Worm (Caenorhabditis elegans): ENCODE results near the gene K05F1.14.

- TF ChIP-seq skn-1 (tag; optimal IDR thresholded peaks at IDR 0.05): no peak
- no peak for TF ChIP-seq ceh-82 (tag; optimal IDR thresholded peaks at IDR 0.05)
- no peak for TF ChIP-seq elt-3 (tag; optimal IDR thresholded peaks at IDR 0.05)
- TF ChIP-seq jun-1 (tag; optimal IDR thresholded peaks at IDR 0.05): no peak
- no peak for TF ChIP-seq unc-30 (tag; optimal IDR thresholded peaks at IDR 0.05)
- no peak for TF ChIP-seq ztf-11 (tag; optimal IDR thresholded peaks at IDR 0.05)
- no peak for TF ChIP-seq fkh-10 (GFP tag; optimal IDR thresholded peaks at IDR 0.05)
- no peak for TF ChIP-seq ceh-88 (GFP tag; IDR thresholded peaks at IDR 0.05)
- no peak for TF ChIP-seq lin-13 (GFP tag; optimal IDR thresholded peaks at IDR 0.05)
- TF ChIP-seq nhr-28 (tag; optimal IDR thresholded peaks at IDR 0.05): no peak
- no peak for TF ChIP-seq sptf-1 (tag; optimal IDR thresholded peaks at IDR 0.05)
- TF ChIP-seq rnt-1 (tag; optimal IDR thresholded peaks at IDR 0.05): no peak
- no peak for TF ChIP-seq aly-2 (tag; optimal IDR thresholded peaks at IDR 0.05)
- TF ChIP-seq fkh-8 (tag; optimal IDR thresholded peaks at IDR 0.05): no peak
These were observed 48.0 kb downstream of the K05F1.14 start for ce11 chrII:5744342-5744741.

Measured in whole organism, L1 larva.